Worm (Caenorhabditis elegans) whole organism, L1 larva: ENCODE measurements around the gene col-162.

ENCODE experiments used
- C04F5.9 ChIP-seq: sonication (generic microtip); optimal IDR thresholded peaks from 2 replicates; lab custom pipeline; 2016; ENCODE audit warnings: missing genetic modification characterization, missing compliant biosample characterization
- C34B4.2 ChIP-seq: sonication (generic microtip); optimal IDR thresholded peaks from 2 replicates; lab custom pipeline; 2017; ENCODE audit warnings: mild to moderate bottlenecking, missing genetic modification characterization, missing compliant biosample characterization
- Y116A8C.19 ChIP-seq: sonication (generic microtip); optimal IDR thresholded peaks from 2 replicates; lab custom pipeline; 2016; ENCODE audit warnings: missing compliant biosample characterization, missing genetic modification characterization, borderline replicate concordance
- aly-2 ChIP-seq: fragments of 150-350 bp; optimal IDR thresholded peaks from 2 replicates; lab custom pipeline; 2014; ENCODE audit warnings: missing biosample characterization, missing genetic modification characterization
- ama-1 ChIP-seq: fragments of 150-350 bp; optimal IDR thresholded peaks from 2 replicates; lab custom pipeline; 2014
- ceh-82 ChIP-seq, 3 experiments: fragments of 150-350 bp in 1 of 3; sonication (generic microtip) in 2 of 3; optimal IDR thresholded peaks; 2 replicates each; lab custom pipeline; 2014 to 2017; ENCODE audit warnings: missing biosample characterization in 3 of 3, missing genetic modification characterization in 3 of 3
- ceh-90 ChIP-seq: sonication (generic microtip); optimal IDR thresholded peaks from 2 replicates; lab custom pipeline; 2016; ENCODE audit warnings: missing genetic modification characterization, missing compliant biosample characterization
- ces-1 ChIP-seq: fragments of 150-350 bp; optimal IDR thresholded peaks from 2 replicates; lab custom pipeline; 2014; ENCODE audit warnings: missing biosample characterization, missing genetic modification reagents, missing genetic modification characterization
- dsc-1 ChIP-seq: sonication (generic microtip); optimal IDR thresholded peaks from 2 replicates; lab custom pipeline; 2016; ENCODE audit warnings: mild to moderate bottlenecking, missing genetic modification characterization, missing compliant biosample characterization
- efl-1 ChIP-seq, 4 experiments: fragments of 150-350 bp; optimal IDR thresholded peaks in 3 of 4; peaks in 1 of 4; 1 replicate in 1 of 4; 2 replicates in 3 of 4; lab custom pipeline; 2014; ENCODE audit warnings: missing biosample characterization in 2 of 4, missing genetic modification characterization in 2 of 4, missing genetic modification reagents in 2 of 4
- egl-13 ChIP-seq: sonication (generic microtip); optimal IDR thresholded peaks from 2 replicates; lab custom pipeline; 2016; ENCODE audit warnings: missing genotype, missing genetic modification reagents, missing genetic modification characterization, missing compliant biosample characterization
- egl-27 ChIP-seq, 2 experiments: fragments of 150-350 bp in 1 of 2; sonication (generic microtip); optimal IDR thresholded peaks; 3 replicates each; lab custom pipeline; 2017 to 2018; ENCODE audit warnings: missing biosample characterization in 2 of 2, missing genetic modification characterization in 2 of 2, missing genetic modification reagents in 2 of 2
- elt-3 ChIP-seq, 6 experiments: fragments of 150-350 bp in 1 of 6; sonication (generic microtip); optimal IDR thresholded peaks; 2 replicates each; lab custom pipeline; 2017 to 2018; ENCODE audit warnings: missing biosample characterization in 6 of 6, missing genetic modification characterization in 6 of 6, inconsistent platforms in 1 of 6
- fkh-4 ChIP-seq: sonication (generic microtip); optimal IDR thresholded peaks from 2 replicates; lab custom pipeline; 2016; ENCODE audit warnings: missing compliant biosample characterization, missing genetic modification characterization, borderline replicate concordance
- fkh-8 ChIP-seq: sonication (generic microtip); optimal IDR thresholded peaks from 2 replicates; lab custom pipeline; 2016; ENCODE audit warnings: mild to moderate bottlenecking, missing genetic modification characterization, missing compliant biosample characterization
- fos-1 ChIP-seq: fragments of 150-350 bp; optimal IDR thresholded peaks from 2 replicates; lab custom pipeline; 2014; ENCODE audit warnings: missing biosample characterization, missing genetic modification characterization
- grh-1 ChIP-seq: fragments of 200-800 bp; sonication (Bioruptor generic); IDR thresholded peaks from 2 replicates; pipeline ENCODE4 v1.3.6; 2022; ENCODE audit warnings: missing genetic modification reagents, missing genetic modification characterization, missing compliant biosample characterization
- hlh-17 ChIP-seq: fragments of 200-800 bp; sonication (Bioruptor generic); optimal IDR thresholded peaks from 2 replicates; lab custom pipeline; 2018; ENCODE audit warnings: missing genetic modification characterization, mild to moderate bottlenecking, missing compliant biosample characterization, moderate library complexity, borderline replicate concordance
- hlh-4 ChIP-seq: sonication (generic microtip); optimal IDR thresholded peaks from 2 replicates; lab custom pipeline; 2016; ENCODE audit warnings: mild to moderate bottlenecking, missing genetic modification characterization, missing compliant biosample characterization
- irx-1 ChIP-seq: sonication (generic microtip); optimal IDR thresholded peaks from 2 replicates; lab custom pipeline; 2016; ENCODE audit warnings: missing genetic modification characterization, missing compliant biosample characterization
- lin-14 ChIP-seq: fragments of 200-800 bp; sonication (Bioruptor generic); optimal IDR thresholded peaks from 2 replicates; lab custom pipeline; 2018; ENCODE audit warnings: mild to moderate bottlenecking, missing genetic modification characterization, moderate library complexity, missing compliant biosample characterization
- lin-15B ChIP-seq: fragments of 150-350 bp; sonication (generic microtip); optimal IDR thresholded peaks from 3 replicates; lab custom pipeline; 2014; ENCODE audit warnings: missing biosample characterization, missing genetic modification characterization
- mab-9 ChIP-seq: fragments of 200-800 bp; sonication (Bioruptor generic); IDR thresholded peaks from 2 replicates; pipeline ENCODE4 v1.3.6; 2022; ENCODE audit warnings: missing genetic modification reagents, missing genetic modification characterization, missing compliant biosample characterization
- mdl-1 ChIP-seq, 2 experiments: fragments of 150-350 bp; optimal IDR thresholded peaks; 2 replicates each; lab custom pipeline; 2014 to 2017; ENCODE audit warnings: missing biosample characterization in 2 of 2, missing genetic modification characterization in 2 of 2, inconsistent platforms in 1 of 2
- mep-1 ChIP-seq: fragments of 150-350 bp; optimal IDR thresholded peaks from 2 replicates; lab custom pipeline; 2014; ENCODE audit warnings: missing biosample characterization, missing genetic modification characterization
- nhr-11 ChIP-seq: fragments of 150-350 bp; optimal IDR thresholded peaks from 2 replicates; lab custom pipeline; 2014; ENCODE audit warnings: missing biosample characterization, missing genetic modification characterization
- nhr-12 ChIP-seq: sonication (generic microtip); optimal IDR thresholded peaks from 2 replicates; lab custom pipeline; 2017; ENCODE audit warnings: missing biosample characterization, missing genetic modification characterization
- nhr-19 ChIP-seq: fragments of 200-800 bp; sonication (Bioruptor generic); conservative IDR thresholded peaks from 2 replicates; pipeline ENCODE4 v1.3.6; 2022; ENCODE audit warnings: missing genetic modification characterization, missing compliant biosample characterization
- nhr-47 ChIP-seq: sonication (generic microtip); optimal IDR thresholded peaks from 2 replicates; lab custom pipeline; 2016; ENCODE audit warnings: mild to moderate bottlenecking, missing genetic modification characterization, moderate library complexity, missing compliant biosample characterization
- nhr-71 ChIP-seq: sonication (generic microtip); optimal IDR thresholded peaks from 2 replicates; lab custom pipeline; 2016; ENCODE audit warnings: mild to moderate bottlenecking, missing genetic modification characterization, moderate library complexity, missing compliant biosample characterization
- nhr-76 ChIP-seq: sonication (generic microtip); optimal IDR thresholded peaks from 2 replicates; lab custom pipeline; 2017; ENCODE audit warnings: missing biosample characterization, missing genetic modification characterization
- nhr-84 ChIP-seq: sonication (generic microtip); optimal IDR thresholded peaks from 2 replicates; lab custom pipeline; 2017; ENCODE audit warnings: missing biosample characterization, missing genetic modification characterization
- nhr-90 ChIP-seq: sonication (generic microtip); optimal IDR thresholded peaks from 2 replicates; lab custom pipeline; 2016; ENCODE audit warnings: mild to moderate bottlenecking, missing genetic modification characterization, missing compliant biosample characterization; ENCODE audit not compliant: poor library complexity
- pax-3 ChIP-seq: fragments of 200-800 bp; sonication (Bioruptor generic); optimal IDR thresholded peaks from 2 replicates; lab custom pipeline; 2018; ENCODE audit warnings: mild to moderate bottlenecking, missing genetic modification characterization, moderate library complexity, missing compliant biosample characterization
- rnt-1 ChIP-seq: sonication (generic microtip); optimal IDR thresholded peaks from 2 replicates; lab custom pipeline; 2016; ENCODE audit warnings: mild to moderate bottlenecking, missing genetic modification characterization, moderate library complexity, missing compliant biosample characterization
- skn-1 ChIP-seq: fragments of 150-350 bp; optimal IDR thresholded peaks from 2 replicates; lab custom pipeline; 2014; ENCODE audit warnings: missing biosample characterization, missing genetic modification characterization
- snpc-4 ChIP-seq: fragments of 150-350 bp; optimal IDR thresholded peaks from 2 replicates; lab custom pipeline; 2014; ENCODE audit warnings: missing biosample characterization, missing genetic modification characterization
- snu-23 ChIP-seq: sonication (generic microtip); optimal IDR thresholded peaks from 2 replicates; lab custom pipeline; 2016; ENCODE audit warnings: missing genetic modification characterization, missing compliant biosample characterization
- sox-4 ChIP-seq: sonication (generic microtip); optimal IDR thresholded peaks from 2 replicates; lab custom pipeline; 2016; ENCODE audit warnings: missing genetic modification characterization, missing compliant biosample characterization
- sup-37 ChIP-seq: fragments of 200-800 bp; sonication (Bioruptor generic); optimal IDR thresholded peaks from 2 replicates; lab custom pipeline; 2018; ENCODE audit warnings: mild to moderate bottlenecking, missing genetic modification characterization, missing compliant biosample characterization
- tbx-2 ChIP-seq: sonication (generic microtip); optimal IDR thresholded peaks from 2 replicates; lab custom pipeline; 2016; ENCODE audit warnings: missing genetic modification characterization, missing compliant biosample characterization
- unc-130 ChIP-seq: fragments of 150-350 bp; optimal IDR thresholded peaks from 2 replicates; lab custom pipeline; 2017; ENCODE audit warnings: missing biosample characterization, missing genetic modification characterization, inconsistent platforms
- unc-30 ChIP-seq: sonication (generic microtip); optimal IDR thresholded peaks from 2 replicates; lab custom pipeline; 2017; ENCODE audit warnings: missing biosample characterization, missing genetic modification characterization
- unc-86 ChIP-seq: sonication (generic microtip); optimal IDR thresholded peaks from 2 replicates; lab custom pipeline; 2016; ENCODE audit warnings: missing genetic modification characterization, missing compliant biosample characterization
- zag-1 ChIP-seq: fragments of 150-350 bp; optimal IDR thresholded peaks from 2 replicates; lab custom pipeline; 2014; ENCODE audit warnings: missing biosample characterization, missing genetic modification characterization
- ztf-11 ChIP-seq, 2 experiments: sonication (generic microtip); optimal IDR thresholded peaks; 2 replicates each; lab custom pipeline; 2016 to 2017; ENCODE audit warnings: missing genetic modification characterization in 2 of 2, missing biosample characterization in 1 of 2, missing compliant biosample characterization in 1 of 2
- ztf-4 ChIP-seq: fragments of 150-350 bp; optimal IDR thresholded peaks from 2 replicates; lab custom pipeline; 2014; ENCODE audit warnings: missing biosample characterization, missing genetic modification characterization

Gene col-162

ce11 chrV:13393333-13393803, 48.4 kb upstream of the col-162 start (continued):
- TF ChIP-seq lin-15B (tag; lab: Kevin White, UChicago) (no peak), nhr-11 (tag; lab: Kevin White, UChicago) (no peak), skn-1 (tag; lab: Kevin White, UChicago) (no peak), ceh-82 (tag; optimal IDR thresholded peaks at IDR 0.05; lab: Kevin White, UChicago) (no peak), elt-3 (tag; optimal IDR thresholded peaks at IDR 0.05; lab: Kevin White, UChicago) (no peak), unc-86 (tag; lab: Kevin White, UChicago) (no peak), fkh-4 (no peak), unc-30 (tag; lab: Kevin White, UChicago) (no peak), efl-1 (optimal IDR thresholded peaks at IDR 0.05; lab: Kevin White, UChicago) (no peak), efl-1 (GFP tag; optimal IDR thresholded peaks at IDR 0.05 in 1 of 2; lab: Kevin White, UChicago) (peak in 1 of 2 experiments; percentile 92), nhr-90 (tag; lab: Kevin White, UChicago) (no peak), ama-1 (lab: Kevin White, UChicago) (no peak), unc-130 (tag; lab: Kevin White, UChicago) (peak; percentile 62), C34B4.2 (tag; lab: Kevin White, UChicago) (no peak), zag-1 (no peak), ceh-90 (no peak), nhr-19 (GFP tag; lab: Robert Waterston, UW) (peak; percentile 49; the same call in 1 of the 2 replicates), dsc-1 (tag; lab: Kevin White, UChicago) (peak; percentile 9), mdl-1 (tag; optimal IDR thresholded peaks at IDR 0.05; lab: Kevin White, UChicago) (peak in 1 of 2 experiments; percentile 17), C04F5.9 (tag; lab: Kevin White, UChicago) (no peak), aly-2 (tag; lab: Kevin White, UChicago) (no peak), pax-3 (tag; lab: Kevin White, UChicago) (no peak), mab-9 (GFP tag; lab: Robert Waterston, UW) (no peak), grh-1 (GFP tag; lab: Robert Waterston, UW) (no peak), snpc-4 (tag; lab: Kevin White, UChicago) (no peak), fos-1 (no peak), nhr-84 (no peak), snu-23 (GFP tag; lab: Kevin White, UChicago) (peak; percentile 49), sup-37 (GFP tag; lab: Kevin White, UChicago) (no peak), nhr-47 (tag; lab: Kevin White, UChicago) (peak; percentile 18), tbx-2 (tag; lab: Kevin White, UChicago) (no peak), rnt-1 (tag; lab: Kevin White, UChicago) (peak; percentile 79), fkh-8 (no peak)

DNA sequence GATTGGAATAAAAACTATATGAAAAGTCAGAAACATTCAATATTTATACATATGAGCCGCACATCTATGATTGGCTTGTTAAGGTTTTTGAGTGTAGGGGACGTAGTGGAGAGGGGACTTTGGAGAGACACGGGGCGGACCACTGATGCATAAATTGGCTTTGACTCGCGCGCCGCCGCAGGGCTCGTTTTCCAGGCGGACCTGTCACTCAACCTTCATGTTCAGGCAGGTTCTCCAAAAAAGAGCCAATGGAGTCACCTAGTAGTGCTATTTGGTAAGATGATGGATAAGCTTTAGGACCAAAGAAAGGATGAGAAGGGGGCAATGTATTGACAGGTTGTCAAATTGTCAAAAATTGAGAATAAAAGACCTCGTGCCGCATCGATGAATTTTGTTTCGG, 46.8 kb upstream of the col-162 start:
- TF ChIP-seq nhr-12 (no peak), pax-3 (tag; lab: Kevin White, UChicago) (peak; percentile 25), egl-13 (tag; lab: Kevin White, UChicago) (no peak), hlh-17 (GFP tag; lab: Kevin White, UChicago) (no peak), tbx-2 (tag; lab: Kevin White, UChicago) (peak; percentile 28)

ce11 chrV:13396426-13396825, 45.3 kb upstream of the col-162 start:
- no peak for TF ChIP-seq nhr-71
- no peak for TF ChIP-seq pax-3 (tag; lab: Kevin White, UChicago)
- TF ChIP-seq ces-1 (GFP tag; lab: Kevin White, UChicago) = no peak
- TF ChIP-seq dsc-1 (tag; lab: Kevin White, UChicago) = peak; percentile 54
- TF ChIP-seq ama-1 (lab: Kevin White, UChicago) = no peak
- peak; percentile 13 for TF ChIP-seq rnt-1 (tag; lab: Kevin White, UChicago)
- no peak for TF ChIP-seq aly-2 (tag; lab: Kevin White, UChicago)
- peak; percentile 79 for TF ChIP-seq lin-14 (GFP tag; lab: Kevin White, UChicago)
- peak; percentile 16; the same call in 1 of the 2 replicates for TF ChIP-seq mab-9 (GFP tag; lab: Robert Waterston, UW)
- no peak for TF ChIP-seq ztf-4 (tag; lab: Kevin White, UChicago)
- TF ChIP-seq snu-23 (GFP tag; lab: Kevin White, UChicago) = no peak
- 0 out of 2 replicates have a peak, but pooled peaks have one; percentile 7 for TF ChIP-seq nhr-19 (GFP tag; lab: Robert Waterston, UW)
- peak; percentile 12 for TF ChIP-seq nhr-47 (tag; lab: Kevin White, UChicago)
- TF ChIP-seq nhr-11 (tag; lab: Kevin White, UChicago) = no peak
- TF ChIP-seq fos-1 = no peak
- no peak for TF ChIP-seq mep-1 (tag; lab: Kevin White, UChicago)
- TF ChIP-seq sox-4 (tag; lab: Kevin White, UChicago) = no peak
- no peak for TF ChIP-seq efl-1 (optimal IDR thresholded peaks at IDR 0.05; lab: Kevin White, UChicago)
- peak in 1 of 2 experiments; percentile 86 for TF ChIP-seq efl-1 (GFP tag; optimal IDR thresholded peaks at IDR 0.05 in 1 of 2; lab: Kevin White, UChicago)
- TF ChIP-seq ceh-82 (tag; optimal IDR thresholded peaks at IDR 0.05; lab: Kevin White, UChicago) = no peak
- TF ChIP-seq egl-27 (tag; optimal IDR thresholded peaks at IDR 0.05; lab: Kevin White, UChicago) = no peak
- no peak for TF ChIP-seq hlh-4 (tag; lab: Kevin White, UChicago)
- TF ChIP-seq tbx-2 (tag; lab: Kevin White, UChicago) = peak; percentile 10
- no peak for TF ChIP-seq irx-1 (tag; lab: Kevin White, UChicago)
- TF ChIP-seq Y116A8C.19 (tag; lab: Kevin White, UChicago) = no peak
- peak in 1 of 2 experiments; percentile 18 for TF ChIP-seq ztf-11 (tag; optimal IDR thresholded peaks at IDR 0.05; lab: Kevin White, UChicago)
- no peak for TF ChIP-seq nhr-76 (tag; lab: Kevin White, UChicago)
